Fruit fly (Drosophila melanogaster) Kc167 (cell line): ENCODE results near the gene Tep4.

ENCODE experiments used
- Myc ChIP-seq: fragments of >200 bp; optimal IDR thresholded peaks from 2 replicates; lab custom pipeline; 2017; ENCODE audit warnings: missing external identifiers
- Sin3A ChIP-seq: fragments of >200 bp; optimal IDR thresholded peaks from 2 replicates; lab custom pipeline; 2018; ENCODE audit warnings: missing external identifiers
- h ChIP-seq: fragments of >200 bp; optimal IDR thresholded peaks from 3 replicates; lab custom pipeline; 2018; ENCODE audit warnings: missing external identifiers
- psq ChIP-seq: fragments of >200 bp; optimal IDR thresholded peaks from 2 replicates; lab custom pipeline; 2017; ENCODE audit warnings: missing external identifiers
- ttk ChIP-seq: sonication (Bioruptor generic); optimal IDR thresholded peaks from 2 replicates; lab custom pipeline; 2017; ENCODE audit warnings: missing external identifiers

dm6 chr2L:19563029-19563980 lies 15.0 kb downstream of the Tep4 start, which contains the start of gene CG13078:
- TF ChIP-seq psq (lab: Kevin White, UChicago) = no peak
- TF ChIP-seq ttk (lab: Kevin White, UChicago) = no peak
- no peak for TF ChIP-seq Myc (lab: Kevin White, UChicago)
- TF ChIP-seq h (lab: Kevin White, UChicago) = no peak
- TF ChIP-seq Sin3A (lab: Kevin White, UChicago) = no peak
